Worm (Caenorhabditis elegans) whole organism, L1 larva: Measurements from ENCODE around the gene B0546.5.
A peak's percentile ranks its signal among the peaks of the same experiment; 100 is the strongest.

Experiments
- C04F5.9 ChIP-seq: sonication (generic microtip); optimal IDR thresholded peaks from 2 replicates; lab custom pipeline; 2016; ENCODE audit warnings: missing genetic modification characterization, missing compliant biosample characterization
- alr-1 ChIP-seq: fragments of 200-800 bp; sonication (Bioruptor generic); optimal IDR thresholded peaks from 2 replicates; lab custom pipeline; 2018; ENCODE audit warnings: borderline replicate concordance, mild to moderate bottlenecking, missing genetic modification characterization, missing compliant biosample characterization
- blmp-1 ChIP-seq: fragments of 150-350 bp; optimal IDR thresholded peaks from 2 replicates; lab custom pipeline; 2014; ENCODE audit warnings: missing biosample characterization, missing genetic modification characterization
- ceh-8 ChIP-seq: fragments of 200-800 bp; sonication (Bioruptor generic); optimal IDR thresholded peaks from 2 replicates; lab custom pipeline; 2018; ENCODE audit warnings: mild to moderate bottlenecking, missing genetic modification characterization, moderate library complexity, missing compliant biosample characterization
- ceh-82 ChIP-seq, 3 experiments: fragments of 150-350 bp in 1 of 3; sonication (generic microtip) in 2 of 3; optimal IDR thresholded peaks; 2 replicates each; lab custom pipeline; 2014 to 2017; ENCODE audit warnings: missing biosample characterization in 3 of 3, missing genetic modification characterization in 3 of 3
- ceh-88 ChIP-seq: fragments of 200-800 bp; sonication (Bioruptor generic); IDR thresholded peaks from 2 replicates; pipeline ENCODE4 v1.3.6; 2022; ENCODE audit warnings: missing genetic modification characterization, missing compliant biosample characterization
- efl-1 ChIP-seq, 4 experiments: fragments of 150-350 bp; optimal IDR thresholded peaks in 3 of 4; peaks in 1 of 4; 1 replicate in 1 of 4; 2 replicates in 3 of 4; lab custom pipeline; 2014; ENCODE audit warnings: missing biosample characterization in 2 of 4, missing genetic modification characterization in 2 of 4, missing genetic modification reagents in 2 of 4
- fkh-4 ChIP-seq: sonication (generic microtip); optimal IDR thresholded peaks from 2 replicates; lab custom pipeline; 2016; ENCODE audit warnings: missing compliant biosample characterization, missing genetic modification characterization, borderline replicate concordance
- fkh-8 ChIP-seq: sonication (generic microtip); optimal IDR thresholded peaks from 2 replicates; lab custom pipeline; 2016; ENCODE audit warnings: mild to moderate bottlenecking, missing genetic modification characterization, missing compliant biosample characterization
- grh-1 ChIP-seq: fragments of 200-800 bp; sonication (Bioruptor generic); IDR thresholded peaks from 2 replicates; pipeline ENCODE4 v1.3.6; 2022; ENCODE audit warnings: missing genetic modification reagents, missing genetic modification characterization, missing compliant biosample characterization
- hlh-4 ChIP-seq: sonication (generic microtip); optimal IDR thresholded peaks from 2 replicates; lab custom pipeline; 2016; ENCODE audit warnings: mild to moderate bottlenecking, missing genetic modification characterization, missing compliant biosample characterization
- lin-14 ChIP-seq: fragments of 200-800 bp; sonication (Bioruptor generic); optimal IDR thresholded peaks from 2 replicates; lab custom pipeline; 2018; ENCODE audit warnings: mild to moderate bottlenecking, missing genetic modification characterization, moderate library complexity, missing compliant biosample characterization
- lin-35 ChIP-seq, 2 experiments: fragments of 150-350 bp; optimal IDR thresholded peaks; 2 replicates each; lab custom pipeline; 2014; ENCODE audit warnings: missing biosample characterization in 2 of 2, missing genetic modification characterization in 2 of 2, missing genetic modification reagents in 2 of 2
- lsy-2 ChIP-seq, 2 experiments: fragments of 150-350 bp; optimal IDR thresholded peaks; 2 replicates each; lab custom pipeline; 2014; ENCODE audit warnings: missing biosample characterization in 2 of 2, missing genetic modification characterization in 2 of 2
- mef-2 ChIP-seq: fragments of 150-350 bp; optimal IDR thresholded peaks from 2 replicates; lab custom pipeline; 2014; ENCODE audit warnings: missing biosample characterization, missing genetic modification characterization
- mep-1 ChIP-seq: fragments of 150-350 bp; optimal IDR thresholded peaks from 2 replicates; lab custom pipeline; 2014; ENCODE audit warnings: missing biosample characterization, missing genetic modification characterization
- nhr-11 ChIP-seq: fragments of 150-350 bp; optimal IDR thresholded peaks from 2 replicates; lab custom pipeline; 2014; ENCODE audit warnings: missing biosample characterization, missing genetic modification characterization
- nhr-237 ChIP-seq: fragments of 150-350 bp; optimal IDR thresholded peaks from 2 replicates; lab custom pipeline; 2014; ENCODE audit warnings: missing biosample characterization, missing genetic modification characterization
- nhr-47 ChIP-seq: sonication (generic microtip); optimal IDR thresholded peaks from 2 replicates; lab custom pipeline; 2016; ENCODE audit warnings: mild to moderate bottlenecking, missing genetic modification characterization, moderate library complexity, missing compliant biosample characterization
- nhr-71 ChIP-seq: sonication (generic microtip); optimal IDR thresholded peaks from 2 replicates; lab custom pipeline; 2016; ENCODE audit warnings: mild to moderate bottlenecking, missing genetic modification characterization, moderate library complexity, missing compliant biosample characterization
- nhr-85 ChIP-seq: sonication (generic microtip); peaks from one replicate; lab custom pipeline; 2016; ENCODE audit warnings: missing genetic modification characterization, inconsistent platforms, missing compliant biosample characterization
- pqm-1 ChIP-seq: sonication (generic microtip); optimal IDR thresholded peaks from 3 replicates; lab custom pipeline; 2017; ENCODE audit warnings: missing biosample characterization, missing genetic modification characterization
- sox-4 ChIP-seq: sonication (generic microtip); optimal IDR thresholded peaks from 2 replicates; lab custom pipeline; 2016; ENCODE audit warnings: missing genetic modification characterization, missing compliant biosample characterization
- sptf-1 ChIP-seq: fragments of 150-350 bp; optimal IDR thresholded peaks from 2 replicates; lab custom pipeline; 2014; ENCODE audit warnings: missing biosample characterization, missing genetic modification characterization
- tbx-2 ChIP-seq: sonication (generic microtip); optimal IDR thresholded peaks from 2 replicates; lab custom pipeline; 2016; ENCODE audit warnings: missing genetic modification characterization, missing compliant biosample characterization
- unc-130 ChIP-seq: fragments of 150-350 bp; optimal IDR thresholded peaks from 2 replicates; lab custom pipeline; 2017; ENCODE audit warnings: missing biosample characterization, missing genetic modification characterization, inconsistent platforms
- unc-30 ChIP-seq: sonication (generic microtip); optimal IDR thresholded peaks from 2 replicates; lab custom pipeline; 2017; ENCODE audit warnings: missing biosample characterization, missing genetic modification characterization
- unc-86 ChIP-seq: sonication (generic microtip); optimal IDR thresholded peaks from 2 replicates; lab custom pipeline; 2016; ENCODE audit warnings: missing genetic modification characterization, missing compliant biosample characterization
- xbp-1 ChIP-seq: sonication (generic microtip); optimal IDR thresholded peaks from 2 replicates; lab custom pipeline; 2016; ENCODE audit warnings: missing genetic modification characterization, missing compliant biosample characterization
- ztf-11 ChIP-seq, 2 experiments: sonication (generic microtip); optimal IDR thresholded peaks; 2 replicates each; lab custom pipeline; 2016 to 2017; ENCODE audit warnings: missing genetic modification characterization in 2 of 2, missing biosample characterization in 1 of 2, missing compliant biosample characterization in 1 of 2

The B0546.5 gene

ce11 chrIV:3363784-3364183, 26.1 kb downstream of the B0546.5 start:
- peak; percentile 31 to 46 for TF ChIP-seq efl-1 (optimal IDR thresholded peaks at IDR 0.05; lab: Kevin White, UChicago)
- TF ChIP-seq efl-1 (GFP tag; optimal IDR thresholded peaks at IDR 0.05 in 1 of 2; lab: Kevin White, UChicago) = no peak
- TF ChIP-seq alr-1 = no peak

- TF ChIP-seq unc-86 (tag; lab: Kevin White, UChicago) (no peak), C04F5.9 (tag; lab: Kevin White, UChicago) (no peak), nhr-237 (tag; lab: Kevin White, UChicago) (no peak), fkh-4 (tag; lab: Kevin White, UChicago) (no peak), mep-1 (tag; lab: Kevin White, UChicago) (no peak), sptf-1 (tag; lab: Kevin White, UChicago) (no peak)
Measured at ce11 chrIV:3363221-3363620, 26.7 kb downstream of the B0546.5 start, which contains the start of gene Y55H10A.2. Gene Y55H10A.2 (plus strand): TSS chrIV:3363521.

- TF ChIP-seq nhr-85 (tag; lab: Kevin White, UChicago) = peak; percentile 11
- TF ChIP-seq efl-1 (optimal IDR thresholded peaks at IDR 0.05; lab: Kevin White, UChicago) = no peak
- TF ChIP-seq efl-1 (GFP tag; optimal IDR thresholded peaks at IDR 0.05 in 1 of 2; lab: Kevin White, UChicago) = peak in 1 of 2 experiments; percentile 71
- no peak for TF ChIP-seq fkh-4 (tag; lab: Kevin White, UChicago)
Measured at ce11 chrIV:3354757-3355156, 35.1 kb downstream of the B0546.5 start, which contains the start of gene F42A6.1. Gene F42A6.1 (plus strand): TSS chrIV:3355057.

- TF ChIP-seq lin-14 (GFP tag; lab: Kevin White, UChicago) (peak; percentile 28), hlh-4 (tag; lab: Kevin White, UChicago) (no peak), nhr-47 (tag; lab: Kevin White, UChicago) (no peak), unc-30 (no peak), efl-1 (optimal IDR thresholded peaks at IDR 0.05; lab: Kevin White, UChicago) (no peak), efl-1 (GFP tag; optimal IDR thresholded peaks at IDR 0.05 in 1 of 2; lab: Kevin White, UChicago) (no peak), nhr-85 (tag; lab: Kevin White, UChicago) (peak; percentile 55), grh-1 (GFP tag; lab: Robert Waterston, UW) (no peak), ceh-82 (tag; optimal IDR thresholded peaks at IDR 0.05; lab: Kevin White, UChicago) (peak in 1 of 3 experiments; percentile 16), mep-1 (tag; lab: Kevin White, UChicago) (no peak), blmp-1 (peak; percentile 90), tbx-2 (tag; lab: Kevin White, UChicago) (no peak)
Measured at ce11 chrIV:3352019-3352418, 37.9 kb downstream of the B0546.5 start.

- TF ChIP-seq efl-1 (optimal IDR thresholded peaks at IDR 0.05; lab: Kevin White, UChicago) (peak; percentile 42 to 57), efl-1 (GFP tag; optimal IDR thresholded peaks at IDR 0.05 in 1 of 2; lab: Kevin White, UChicago) (peak in 1 of 2 experiments; percentile 75), blmp-1 (peak; percentile 7), ceh-82 (tag; optimal IDR thresholded peaks at IDR 0.05; lab: Kevin White, UChicago) (peak in 1 of 3 experiments; percentile 32), ceh-88 (no peak), nhr-85 (tag; lab: Kevin White, UChicago) (no peak), sox-4 (tag; lab: Kevin White, UChicago) (no peak), alr-1 (no peak), lin-14 (GFP tag; lab: Kevin White, UChicago) (peak; percentile 19), fkh-4 (tag; lab: Kevin White, UChicago) (no peak), pqm-1 (tag; lab: Kevin White, UChicago) (no peak), unc-130 (tag; lab: Kevin White, UChicago) (no peak), lsy-2 (tag; optimal IDR thresholded peaks at IDR 0.05; lab: Kevin White, UChicago) (peak in 1 of 2 experiments; percentile 21)
Measured at ce11 chrIV:3349977-3350580, 39.8 kb downstream of the B0546.5 start, which contains the start of gene elks-1. Gene elks-1 (minus strand): TSS chrIV:3350027.

ce11 chrIV:3348334-3348733, 41.6 kb downstream of the B0546.5 start:
- TF ChIP-seq lin-35 (GFP tag; optimal IDR thresholded peaks at IDR 0.05; lab: Kevin White, UChicago) (no peak), nhr-11 (tag; lab: Kevin White, UChicago) (no peak), nhr-71 (tag; lab: Kevin White, UChicago) (no peak), mef-2 (no peak), C04F5.9 (tag; lab: Kevin White, UChicago) (no peak), ztf-11 (tag; optimal IDR thresholded peaks at IDR 0.05; lab: Kevin White, UChicago) (no peak), fkh-8 (tag; lab: Kevin White, UChicago) (no peak), efl-1 (optimal IDR thresholded peaks at IDR 0.05; lab: Kevin White, UChicago) (no peak), efl-1 (GFP tag; optimal IDR thresholded peaks at IDR 0.05 in 1 of 2; lab: Kevin White, UChicago) (peak in 1 of 2 experiments; percentile 41), unc-30 (no peak), ceh-8 (peak; percentile 83), xbp-1 (no peak), lin-14 (GFP tag; lab: Kevin White, UChicago) (peak; percentile 1), unc-130 (tag; lab: Kevin White, UChicago) (no peak)
